3 worm cellular contexts compared by ENCODE assay signal in the genomic region with DNA sequence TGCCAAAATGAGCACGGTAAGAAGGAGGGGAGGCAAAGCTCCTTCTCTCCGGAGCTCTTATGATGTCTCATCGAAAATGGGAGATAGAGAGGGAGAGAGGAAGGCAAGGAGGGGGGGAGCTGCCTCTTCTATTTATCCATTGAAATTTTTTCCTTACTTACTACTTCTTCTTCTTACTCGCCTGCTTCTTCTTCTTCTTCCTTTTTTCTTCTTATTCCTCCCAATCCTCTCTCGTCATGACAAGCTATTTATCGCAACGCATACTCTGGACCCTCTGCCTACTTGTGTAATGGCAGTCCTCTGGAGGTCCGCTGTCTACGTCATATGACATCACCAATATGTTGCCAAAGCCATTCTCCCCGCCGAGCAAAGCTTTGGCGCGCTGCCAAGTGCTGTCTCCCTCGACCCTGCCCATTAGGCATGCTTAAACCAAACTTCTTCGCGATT.
TF ChIP-seq lines count a peak whose summit lies in the region.

No protein-coding gene starts in this region.

TF ChIP-seq in whole organism, L2 larva, 48 proteins besides CTCF, POLR2A, EP300 and RAD21 (continued from another document):
- peak; percentile 62 for TF ChIP-seq nhr-6 (tag; optimal IDR thresholded peaks at IDR 0.05; lab: Kevin White, UChicago)
- no peak for TF ChIP-seq elt-3 (tag; optimal IDR thresholded peaks at IDR 0.05; lab: Kevin White, UChicago)
- TF ChIP-seq F13H6.1 (tag; optimal IDR thresholded peaks at IDR 0.05; lab: Kevin White, UChicago), result peak; percentile 65
- peak; percentile 20 for TF ChIP-seq lin-13 (GFP tag; optimal IDR thresholded peaks at IDR 0.05; lab: Kevin White, UChicago)
- TF ChIP-seq Y55F3AM.14 (GFP tag; optimal IDR thresholded peaks at IDR 0.05; lab: Kevin White, UChicago), result peak; percentile 82
- peak in 1 of 2 experiments; percentile 78 for TF ChIP-seq mdl-1 (tag; optimal IDR thresholded peaks at IDR 0.05; lab: Kevin White, UChicago)
- TF ChIP-seq nhr-237 (tag; optimal IDR thresholded peaks at IDR 0.05; lab: Kevin White, UChicago), result no peak
- TF ChIP-seq elt-1 (tag; optimal IDR thresholded peaks at IDR 0.05; lab: Kevin White, UChicago), result no peak
- peak; percentile 82 for TF ChIP-seq egl-27 (tag; optimal IDR thresholded peaks at IDR 0.05; lab: Kevin White, UChicago)

TF ChIP-seq in whole organism, L4 larva, 104 proteins besides CTCF, POLR2A, EP300 and RAD21 (continued from another document):
- TF ChIP-seq nhr-48 (tag; optimal IDR thresholded peaks at IDR 0.05; lab: Kevin White, UChicago) (peak; percentile 19), hlh-30 (tag; optimal IDR thresholded peaks at IDR 0.05; lab: Kevin White, UChicago; ENCODE audit: insufficient read depth) (peak; percentile 72), hif-1 (tag; optimal IDR thresholded peaks at IDR 0.05; lab: Kevin White, UChicago) (peak in 1 of 2 experiments; percentile 55), ZK337.2 (GFP tag; IDR thresholded peaks at IDR 0.05; lab: Robert Waterston, UW) (0 out of 2 replicates have a peak, but pooled peaks have one; percentile 26), nhr-11 (tag; optimal IDR thresholded peaks at IDR 0.05; lab: Kevin White, UChicago) (peak; percentile 50), lsy-2 (tag; optimal IDR thresholded peaks at IDR 0.05; lab: Kevin White, UChicago) (peak; percentile 69 to 76), daf-16 (GFP tag; optimal IDR thresholded peaks at IDR 0.05; lab: Kevin White, UChicago) (peak in 1 of 2 experiments; percentile 12), daf-16 (tag; optimal IDR thresholded peaks at IDR 0.05; lab: Kevin White, UChicago) (no peak), F37D6.2 (tag; optimal IDR thresholded peaks at IDR 0.05; lab: Kevin White, UChicago) (peak; percentile 76), egl-43 (GFP tag; IDR thresholded peaks at IDR 0.05; lab: Robert Waterston, UW) (peak; percentile 44; the same call in 1 of the 2 replicates), mes-2 (tag; optimal IDR thresholded peaks at IDR 0.05; lab: Kevin White, UChicago; ENCODE audit: poor library complexity, severe bottlenecking) (no peak), lin-15B (tag; optimal IDR thresholded peaks at IDR 0.05; lab: Kevin White, UChicago) (no peak), skn-1 (tag; optimal IDR thresholded peaks at IDR 0.05; lab: Kevin White, UChicago) (peak; percentile 33), ceh-20 (GFP tag; IDR thresholded peaks at IDR 0.05; lab: Robert Waterston, UW) (peak; percentile 57; the same call in 1 of the 2 replicates), set-16 (GFP tag; IDR thresholded peaks at IDR 0.05; lab: Robert Waterston, UW) (peak; percentile 63), nhr-237 (tag; optimal IDR thresholded peaks at IDR 0.05; lab: Kevin White, UChicago) (no peak), mxl-2 (GFP tag; conservative IDR thresholded peaks at IDR 0.05; lab: Robert Waterston, UW) (0 out of 2 replicates have a peak, but pooled peaks have one; percentile 28), attf-4 (tag; optimal IDR thresholded peaks at IDR 0.05; lab: Kevin White, UChicago) (no peak), spr-1 (tag; optimal IDR thresholded peaks at IDR 0.05; lab: Kevin White, UChicago) (no peak), mep-1 (tag; optimal IDR thresholded peaks at IDR 0.05; lab: Kevin White, UChicago) (peak; percentile 51), hmg-1.1 (GFP tag; IDR thresholded peaks at IDR 0.05; lab: Robert Waterston, UW) (peak; percentile 76)

TF ChIP-seq in whole organism, late embryonic, 69 proteins besides CTCF, POLR2A, EP300 and RAD21 (continued from another document):
- TF ChIP-seq hlh-15 (tag; optimal IDR thresholded peaks at IDR 0.05; lab: Kevin White, UChicago) (no peak), ref-2 (tag; optimal IDR thresholded peaks at IDR 0.05; lab: Kevin White, UChicago) (no peak), C08G9.2 (tag; optimal IDR thresholded peaks at IDR 0.05; lab: Kevin White, UChicago) (no peak), zip-5 (tag; optimal IDR thresholded peaks at IDR 0.05; lab: Kevin White, UChicago) (no peak), pag-3 (tag; optimal IDR thresholded peaks at IDR 0.05; lab: Kevin White, UChicago; ENCODE audit: borderline replicate concordance) (no peak), ztf-16 (tag; optimal IDR thresholded peaks at IDR 0.05; lab: Kevin White, UChicago) (no peak), ceh-19 (GFP tag; optimal IDR thresholded peaks at IDR 0.05; lab: Kevin White, UChicago) (peak; percentile 41), mec-3 (tag; optimal IDR thresholded peaks at IDR 0.05; lab: Kevin White, UChicago; ENCODE audit: borderline replicate concordance) (no peak), Y22D7AL.16 (tag; optimal IDR thresholded peaks at IDR 0.05; lab: Kevin White, UChicago) (no peak), unc-86 (tag; optimal IDR thresholded peaks at IDR 0.05; lab: Kevin White, UChicago) (no peak), odd-2 (tag; optimal IDR thresholded peaks at IDR 0.05; lab: Kevin White, UChicago) (no peak), sdc-2 (tag; optimal IDR thresholded peaks at IDR 0.05; lab: Kevin White, UChicago) (no peak), T23F11.4 (GFP tag; optimal IDR thresholded peaks at IDR 0.05; lab: Kevin White, UChicago) (no peak), pha-2 (tag; optimal IDR thresholded peaks at IDR 0.05; lab: Kevin White, UChicago) (no peak), hlh-30 (tag; optimal IDR thresholded peaks at IDR 0.05; lab: Kevin White, UChicago; ENCODE audit: insufficient read depth) (peak; percentile 66), ahr-1 (tag; optimal IDR thresholded peaks at IDR 0.05; lab: Kevin White, UChicago) (no peak), unc-55 (GFP tag; optimal IDR thresholded peaks at IDR 0.05; lab: Kevin White, UChicago) (peak; percentile 27), ama-1 (optimal IDR thresholded peaks at IDR 0.05; lab: Kevin White, UChicago) (no peak), ceh-24 (tag; optimal IDR thresholded peaks at IDR 0.05; lab: Kevin White, UChicago) (no peak), tbx-2 (tag; optimal IDR thresholded peaks at IDR 0.05; lab: Kevin White, UChicago) (peak; percentile 54), ceh-22 (tag; optimal IDR thresholded peaks at IDR 0.05; lab: Kevin White, UChicago) (no peak), che-1 (tag; optimal IDR thresholded peaks at IDR 0.05; lab: Kevin White, UChicago) (no peak), rnt-1 (tag; optimal IDR thresholded peaks at IDR 0.05; lab: Kevin White, UChicago) (no peak), C38D4.7 (GFP tag; optimal IDR thresholded peaks at IDR 0.05; lab: Kevin White, UChicago) (no peak), nhr-232 (tag; optimal IDR thresholded peaks at IDR 0.05; lab: Kevin White, UChicago) (no peak), K02D7.2 (tag; optimal IDR thresholded peaks at IDR 0.05; lab: Kevin White, UChicago) (no peak), ceh-14 (tag; optimal IDR thresholded peaks at IDR 0.05; lab: Kevin White, UChicago) (peak; percentile 55), gmeb-2 (tag; optimal IDR thresholded peaks at IDR 0.05; lab: Kevin White, UChicago) (no peak), sox-4 (tag; optimal IDR thresholded peaks at IDR 0.05; lab: Kevin White, UChicago) (no peak), elt-2 (tag; optimal IDR thresholded peaks at IDR 0.05; lab: Kevin White, UChicago) (no peak), pha-4 (tag; optimal IDR thresholded peaks at IDR 0.05; lab: Kevin White, UChicago) (no peak), eyg-1 (tag; optimal IDR thresholded peaks at IDR 0.05; lab: Kevin White, UChicago) (no peak), hlh-13 (GFP tag; optimal IDR thresholded peaks at IDR 0.05; lab: Kevin White, UChicago) (no peak), sox-2 (GFP tag; IDR thresholded peaks at IDR 0.05; lab: Robert Waterston, UW) (no peak), nfya-1 (tag; optimal IDR thresholded peaks at IDR 0.05; lab: Kevin White, UChicago) (no peak), ets-4 (tag; optimal IDR thresholded peaks at IDR 0.05; lab: Kevin White, UChicago) (no peak), hlh-8 (tag; optimal IDR thresholded peaks at IDR 0.05; lab: Kevin White, UChicago) (no peak), fkh-10 (GFP tag; optimal IDR thresholded peaks at IDR 0.05; lab: Kevin White, UChicago) (no peak), dve-1 (tag; optimal IDR thresholded peaks at IDR 0.05; lab: Kevin White, UChicago) (no peak)
